Worm (Caenorhabditis elegans) whole organism, L4 larva: Measurements from ENCODE around the gene tyr-1.

Source experiments
- F26F4.8 ChIP-seq: fragments of 200-800 bp; sonication (Bioruptor generic); conservative IDR thresholded peaks from 2 replicates; pipeline ENCODE4 v1.3.6; 2022; ENCODE audit warnings: missing genetic modification characterization, missing compliant biosample characterization
- F49E8.2 ChIP-seq: sonication (generic microtip); optimal IDR thresholded peaks from 2 replicates; lab custom pipeline; 2016; ENCODE audit warnings: missing compliant biosample characterization, mild to moderate bottlenecking, missing genetic modification characterization, borderline replicate concordance
- aha-1 ChIP-seq: fragments of 150-350 bp; peaks from one replicate; lab custom pipeline; 2014; ENCODE audit warnings: missing biosample characterization, missing genetic modification characterization
- ceh-44 ChIP-seq: fragments of 200-800 bp; sonication (Bioruptor generic); IDR thresholded peaks from 2 replicates; pipeline ENCODE4 v1.3.6; 2022; ENCODE audit warnings: missing genetic modification reagents, missing genetic modification characterization, missing compliant biosample characterization
- ceh-82 ChIP-seq: sonication (generic microtip); optimal IDR thresholded peaks from 2 replicates; lab custom pipeline; 2017; ENCODE audit warnings: missing biosample characterization, missing genetic modification characterization
- ces-1 ChIP-seq: fragments of 150-350 bp; sonication (generic microtip); optimal IDR thresholded peaks from 4 replicates; lab custom pipeline; 2014; ENCODE audit warnings: missing biosample characterization, missing genetic modification reagents, missing genetic modification characterization
- daf-19 ChIP-seq: fragments of 200-800 bp; sonication (Bioruptor generic); conservative IDR thresholded peaks from 2 replicates; pipeline ENCODE4 v1.3.6; 2022; ENCODE audit warnings: missing genetic modification characterization, missing compliant biosample characterization
- duxl-1 ChIP-seq: sonication (generic microtip); optimal IDR thresholded peaks from 2 replicates; lab custom pipeline; 2016; ENCODE audit warnings: mild to moderate bottlenecking, missing genetic modification characterization, moderate library complexity, missing compliant biosample characterization; ENCODE audit not compliant: poor library complexity
- dve-1 ChIP-seq: sonication (generic microtip); optimal IDR thresholded peaks from 2 replicates; lab custom pipeline; 2017; ENCODE audit warnings: antibody characterized with exemption, mild to moderate bottlenecking, missing genetic modification characterization, missing compliant biosample characterization; ENCODE audit not compliant: insufficient read depth
- egl-27 ChIP-seq: sonication (generic microtip); optimal IDR thresholded peaks from 3 replicates; lab custom pipeline; 2017; ENCODE audit warnings: missing biosample characterization, missing genetic modification reagents, missing genetic modification characterization
- egl-43 ChIP-seq: fragments of 200-800 bp; sonication (Bioruptor generic); IDR thresholded peaks from 2 replicates; pipeline ENCODE4 v1.3.6; 2022; ENCODE audit warnings: missing genetic modification reagents, missing genetic modification characterization, missing compliant biosample characterization
- jun-1 ChIP-seq: fragments of 150-350 bp; optimal IDR thresholded peaks from 2 replicates; lab custom pipeline; 2014; ENCODE audit warnings: missing biosample characterization, missing genetic modification reagents, missing genetic modification characterization
- lin-15B ChIP-seq: fragments of 150-350 bp; sonication (generic microtip); optimal IDR thresholded peaks from 3 replicates; lab custom pipeline; 2014; ENCODE audit warnings: missing biosample characterization, missing genetic modification characterization
- lin-38 ChIP-seq: fragments of 200-800 bp; sonication (Bioruptor generic); IDR thresholded peaks from 2 replicates; pipeline ENCODE4 v1.3.6; 2022; ENCODE audit warnings: missing genetic modification reagents, missing genetic modification characterization, missing compliant biosample characterization
- lir-3 ChIP-seq: sonication (generic microtip); optimal IDR thresholded peaks from 2 replicates; lab custom pipeline; 2016; ENCODE audit warnings: mild to moderate bottlenecking, missing genetic modification characterization, missing compliant biosample characterization
- mep-1 ChIP-seq: fragments of 150-350 bp; sonication (generic microtip); optimal IDR thresholded peaks from 3 replicates; lab custom pipeline; 2014; ENCODE audit warnings: missing biosample characterization, missing genetic modification characterization
- nhr-11 ChIP-seq: fragments of 150-350 bp; optimal IDR thresholded peaks from 2 replicates; lab custom pipeline; 2014; ENCODE audit warnings: missing biosample characterization, missing genetic modification characterization
- nhr-25 ChIP-seq: sonication (generic microtip); optimal IDR thresholded peaks from 2 replicates; lab custom pipeline; 2017; ENCODE audit warnings: missing genetic modification characterization, mild to moderate bottlenecking, missing compliant biosample characterization, antibody characterized with exemption, moderate library complexity, borderline replicate concordance; ENCODE audit not compliant: insufficient read depth
- sdz-12 ChIP-seq: fragments of 200-800 bp; sonication (Bioruptor generic); optimal IDR thresholded peaks from 2 replicates; lab custom pipeline; 2018; ENCODE audit warnings: mild to moderate bottlenecking, missing genetic modification characterization, missing compliant biosample characterization
- snpc-1.2 ChIP-seq: fragments of 200-800 bp; sonication (Bioruptor generic); IDR thresholded peaks from 2 replicates; pipeline ENCODE4 v1.3.6; 2022; ENCODE audit warnings: missing genetic modification reagents, missing genetic modification characterization, missing compliant biosample characterization
- unc-62 ChIP-seq, 3 experiments: fragments of 150-350 bp in 1 of 3; sonication (generic microtip); optimal IDR thresholded peaks in 2 of 3; peaks in 1 of 3; 1 replicate in 1 of 3; 2 replicates in 2 of 3; lab custom pipeline; 2014 to 2017; ENCODE audit warnings: missing biosample characterization in 3 of 3, missing genetic modification characterization in 3 of 3, missing genetic modification reagents in 3 of 3, missing genotype in 1 of 3
- zfp-2 ChIP-seq: sonication (generic microtip); optimal IDR thresholded peaks from 2 replicates; lab custom pipeline; 2016; ENCODE audit warnings: mild to moderate bottlenecking, missing genetic modification characterization, missing compliant biosample characterization
- zfp-3 ChIP-seq: fragments of 200-800 bp; sonication (Bioruptor generic); conservative IDR thresholded peaks from 2 replicates; pipeline ENCODE4 v1.3.6; 2022; ENCODE audit warnings: missing genetic modification reagents, missing genetic modification characterization, missing compliant biosample characterization

The tyr-1 gene

DNA sequence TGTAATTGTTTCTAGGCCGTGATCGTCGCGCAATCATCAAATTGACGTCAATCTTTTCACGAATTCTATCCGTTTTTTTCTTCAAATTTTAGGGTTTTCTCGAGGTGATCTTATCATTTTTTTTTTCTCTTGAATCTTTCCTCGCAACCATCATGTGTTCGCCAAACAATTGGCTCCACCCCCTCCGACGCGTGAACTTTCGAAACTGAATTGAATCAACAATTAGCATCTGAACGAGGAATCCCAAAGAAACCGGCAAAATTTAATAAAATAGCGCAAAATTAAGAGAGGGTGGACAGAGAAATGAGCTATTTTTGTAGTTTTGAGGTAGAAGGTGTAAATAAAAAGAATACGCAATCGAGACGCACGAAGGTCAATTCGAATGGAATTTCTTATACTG lies 805 bp upstream of the tyr-1 start (continued):
- TF ChIP-seq ceh-82 (tag; lab: Kevin White, UChicago): no peak

DNA sequence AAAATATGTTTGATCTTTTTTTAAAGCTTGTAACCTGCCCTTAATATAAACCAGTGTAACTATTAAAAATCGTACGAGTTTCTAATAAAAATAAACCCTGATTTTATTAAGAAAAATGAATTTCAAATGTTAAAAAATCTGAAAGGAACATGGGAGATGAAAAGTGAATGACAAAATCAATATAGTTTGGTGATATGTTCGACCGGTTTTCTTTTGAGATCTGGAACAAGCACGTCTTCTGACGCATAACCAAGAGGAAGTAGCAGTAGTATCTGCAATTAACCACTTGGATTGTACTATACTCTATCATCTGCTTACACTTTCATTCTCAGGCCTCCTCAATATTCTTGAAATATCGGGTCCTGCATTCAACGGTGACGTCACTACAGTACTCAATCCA lies 3.5 kb downstream of the tyr-1 start:
- TF ChIP-seq unc-62 (GFP tag; optimal IDR thresholded peaks at IDR 0.05 in 1 of 2; lab: Kevin White, UChicago) (peak in 1 of 2 experiments; percentile 93), unc-62 (tag; optimal IDR thresholded peaks at IDR 0.05; lab: Kevin White, UChicago) (no peak), daf-19 (GFP tag; lab: Robert Waterston, UW) (no peak)

DNA sequence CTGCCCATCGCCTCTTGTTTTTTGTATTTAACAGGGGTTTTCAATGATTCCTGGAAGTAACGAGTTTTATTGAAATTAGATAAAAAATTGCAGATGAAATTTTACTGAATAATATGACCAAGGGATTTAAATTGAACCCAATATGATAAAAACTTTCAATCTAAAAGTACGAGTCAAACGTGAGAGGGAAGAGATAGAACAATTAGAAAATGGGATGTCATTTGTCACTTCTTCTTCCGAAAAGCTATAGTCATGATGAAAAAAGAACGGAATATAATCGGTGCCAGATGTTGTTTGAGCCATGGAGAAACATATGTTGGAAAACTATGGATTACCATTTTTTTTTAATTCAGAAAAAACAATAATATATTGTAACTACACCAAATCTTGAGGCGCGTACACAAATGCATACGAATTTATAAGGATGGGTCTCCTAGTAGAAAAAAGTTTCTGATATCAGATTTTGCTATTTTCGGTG lies 5.3 kb downstream of the tyr-1 start, which contains the start of gene sup-18:
sup-18 (minus strand) TSS at position 51 of the 478 bp plus-strand sequence.
- TF ChIP-seq ceh-44 (GFP tag; lab: Robert Waterston, UW) (no peak), jun-1 (no peak), aha-1 (tag; lab: Kevin White, UChicago) (no peak), unc-62 (GFP tag; optimal IDR thresholded peaks at IDR 0.05 in 1 of 2; lab: Kevin White, UChicago) (peak in 1 of 2 experiments; percentile 36), unc-62 (tag; optimal IDR thresholded peaks at IDR 0.05; lab: Kevin White, UChicago) (no peak)

DNA sequence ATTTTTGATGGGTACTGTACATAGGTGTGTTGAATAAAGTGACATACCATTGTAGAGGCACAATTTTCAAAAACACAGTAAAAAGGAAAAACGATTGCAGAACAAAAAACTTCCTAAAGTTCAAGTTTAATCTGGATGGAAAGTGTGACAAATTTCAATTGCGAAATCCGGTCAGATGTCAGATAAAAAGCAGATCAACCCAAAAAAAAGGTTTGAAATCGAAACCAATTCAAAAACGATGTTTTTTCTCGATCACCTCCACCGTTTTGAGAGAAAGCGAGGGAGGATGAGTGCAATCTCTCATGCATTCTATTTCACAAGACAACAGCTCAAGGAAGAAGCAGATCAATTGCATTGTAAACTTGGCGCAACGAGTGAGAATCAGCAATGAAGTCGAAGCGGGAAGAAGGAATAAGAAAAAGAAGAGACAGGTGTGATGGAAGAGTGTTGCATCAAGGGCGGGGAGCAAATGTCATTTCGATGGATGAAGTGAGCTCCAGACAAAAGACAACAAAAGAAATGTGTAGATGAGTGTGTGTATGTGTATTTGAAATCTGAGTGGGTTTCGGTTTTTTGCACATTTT lies 6.6 kb downstream of the tyr-1 start:
- TF ChIP-seq egl-27: no peak
- TF ChIP-seq F49E8.2 (tag; lab: Kevin White, UChicago): no peak
- peak; percentile 41 for TF ChIP-seq nhr-11 (tag; lab: Kevin White, UChicago)
- no peak for TF ChIP-seq lin-38 (GFP tag; lab: Robert Waterston, UW)
- no peak for TF ChIP-seq unc-62 (GFP tag; optimal IDR thresholded peaks at IDR 0.05 in 1 of 2; lab: Kevin White, UChicago)
- TF ChIP-seq unc-62 (tag; optimal IDR thresholded peaks at IDR 0.05; lab: Kevin White, UChicago): no peak
- TF ChIP-seq, all 104 proteins: peak for 1

DNA sequence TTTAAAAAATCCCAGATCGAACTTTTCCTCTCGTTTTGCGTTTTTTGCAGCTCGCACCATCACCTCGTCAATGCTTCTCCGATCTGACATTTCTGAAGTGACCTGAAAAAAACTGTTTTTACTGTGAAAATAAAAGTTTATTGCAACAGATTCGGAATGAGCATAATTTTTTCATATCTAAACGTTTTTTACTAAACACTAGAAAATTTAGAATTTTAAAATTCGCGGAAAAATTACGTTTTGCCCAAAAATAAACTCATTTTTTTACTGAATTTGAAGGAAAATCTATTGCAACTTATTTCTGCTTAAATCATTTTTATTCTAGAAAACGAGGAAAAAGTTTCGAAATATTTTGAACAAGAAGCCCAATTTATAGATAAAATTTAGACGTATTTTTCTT lies 9.3 kb downstream of the tyr-1 start, which contains the start of gene ZK688.9:
ZK688.9 (minus strand) TSS at position 101 of the 400 bp plus-strand sequence.
- no peak for TF ChIP-seq lir-3 (tag; lab: Kevin White, UChicago)
- TF ChIP-seq nhr-25 (tag; lab: Kevin White, UChicago): no peak
- no peak for TF ChIP-seq nhr-11 (tag; lab: Kevin White, UChicago)
- TF ChIP-seq, all 104 proteins: peak for 0

DNA sequence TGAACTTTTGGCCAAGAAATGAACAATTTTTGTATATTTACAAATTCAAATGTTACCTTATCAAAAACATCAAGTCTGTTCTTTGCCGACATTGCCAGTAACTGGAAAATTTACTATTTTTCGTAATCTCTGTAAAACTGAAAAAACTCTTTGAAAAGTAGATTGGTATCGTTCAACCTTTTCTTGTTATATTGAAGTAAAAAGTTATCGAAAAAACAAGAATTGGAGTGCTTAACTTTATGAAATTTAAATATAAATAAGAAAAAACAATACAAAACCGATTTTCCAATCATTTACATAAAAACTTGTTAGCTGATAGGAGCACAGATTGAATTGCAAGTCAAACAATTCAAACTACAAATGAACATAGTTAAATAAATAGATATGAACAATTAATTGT lies 11.3 kb downstream of the tyr-1 start, which contains the start of gene ZK688.11:
ZK688.11 (minus strand) TSS at position 101 of the 400 bp plus-strand sequence.
- TF ChIP-seq mep-1 (peak; percentile 27), duxl-1 (tag; lab: Kevin White, UChicago) (no peak), dve-1 (tag; lab: Kevin White, UChicago) (peak; percentile 3)

DNA sequence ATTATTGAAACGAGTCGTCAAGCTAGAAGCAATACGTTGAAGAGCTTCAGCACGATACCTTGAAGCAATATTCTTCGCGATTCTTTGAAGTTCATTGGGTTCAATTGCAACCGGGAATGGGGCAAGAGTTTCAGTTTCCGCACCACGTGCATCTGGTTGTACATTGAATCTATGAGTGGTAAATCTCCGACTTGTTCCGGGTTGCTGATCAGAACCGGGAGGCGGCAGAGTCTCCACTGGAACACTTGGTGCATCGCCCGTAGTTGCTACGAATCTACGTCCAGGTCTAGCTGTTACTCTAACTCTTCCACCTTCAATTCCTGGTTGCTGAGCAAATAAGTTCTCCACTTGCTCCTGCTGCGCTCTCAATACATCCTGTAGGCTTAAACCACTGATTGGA lies 15.5 kb downstream of the tyr-1 start:
- TF ChIP-seq egl-43: no peak
- no peak for TF ChIP-seq F26F4.8 (GFP tag; lab: Robert Waterston, UW)
- no peak for TF ChIP-seq snpc-1.2 (GFP tag; lab: Robert Waterston, UW)
- no peak for TF ChIP-seq sdz-12
- TF ChIP-seq zfp-3 (GFP tag; lab: Robert Waterston, UW): no peak
- no peak for TF ChIP-seq ces-1 (GFP tag; lab: Kevin White, UChicago)
- no peak for TF ChIP-seq lin-15B
- no peak for TF ChIP-seq zfp-2 (tag; lab: Kevin White, UChicago)
